Fruit fly (Drosophila melanogaster) whole organism, pupa: Measurements from ENCODE around the gene CG46313.
A peak's percentile ranks its signal among the peaks of the same experiment; 100 is the strongest.

ENCODE experiments used
- CG14655 ChIP-seq: fragments of 200-800 bp; sonication (Bioruptor generic); optimal IDR thresholded peaks from 3 replicates; lab custom pipeline; 2017; ENCODE audit warnings: mild to moderate bottlenecking, missing biosample characterization, missing genetic modification reagents, missing genetic modification characterization
- CG9948 ChIP-seq: fragments of 200-800 bp; sonication (Bioruptor generic); optimal IDR thresholded peaks from 2 replicates; lab custom pipeline; 2018; ENCODE audit warnings: missing biosample characterization, mild to moderate bottlenecking, missing genetic modification characterization, moderate library complexity
- EcR ChIP-seq: fragments of 200-800 bp; sonication (Bioruptor generic); optimal IDR thresholded peaks from 3 replicates; lab custom pipeline; 2019; ENCODE audit warnings: missing biosample characterization, missing genetic modification characterization, mild to moderate bottlenecking, moderate library complexity, missing genetic modification reagents
- Pif1B ChIP-seq: fragments of 200-800 bp; sonication (Bioruptor generic); optimal IDR thresholded peaks from 3 replicates; lab custom pipeline; 2016; ENCODE audit warnings: missing biosample characterization, missing genetic modification characterization
- gl ChIP-seq: fragments of 200-800 bp; sonication (Bioruptor generic); optimal IDR thresholded peaks from 2 replicates; lab custom pipeline; 2018; ENCODE audit warnings: missing biosample characterization, mild to moderate bottlenecking, missing genetic modification characterization
- rn ChIP-seq: fragments of 200-800 bp; sonication (Bioruptor generic); IDR thresholded peaks from 2 replicates; pipeline ENCODE4 v1.3.6; 2022; ENCODE audit warnings: missing biosample characterization, missing genetic modification characterization

DNA sequence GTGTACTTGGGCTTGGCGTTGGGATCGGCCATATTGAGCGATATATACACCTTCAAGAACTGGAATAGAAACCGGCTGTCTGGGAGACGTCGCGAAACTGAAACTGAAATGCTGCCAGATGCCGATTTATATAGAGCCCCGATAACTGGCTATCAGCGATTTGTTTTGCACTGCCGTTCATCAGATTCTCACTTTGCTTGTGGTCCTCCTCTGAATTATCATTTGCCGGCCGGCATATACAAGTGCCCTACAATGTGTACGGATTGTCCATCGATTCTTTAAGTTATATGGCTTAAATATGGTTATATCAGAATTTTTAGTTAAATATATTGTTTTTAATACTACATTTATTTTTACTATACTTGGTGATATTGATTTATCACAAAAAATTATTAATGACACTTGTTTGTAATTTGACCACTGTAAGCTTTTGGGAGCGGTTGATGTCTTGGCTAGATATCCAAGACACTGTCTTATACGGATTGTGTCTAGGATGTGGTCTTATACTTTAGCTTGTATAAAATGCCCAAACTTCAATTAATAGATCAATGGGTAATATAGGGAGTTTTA lies 10.2 kb downstream of the CG46313 start, which contains the start of gene CG31075:
- peak; percentile 86 for TF ChIP-seq CG14655 (GFP tag; lab: Kevin White, UChicago)
- peak; percentile 77 for TF ChIP-seq rn (GFP tag; lab: Robert Waterston, UW)
- TF ChIP-seq EcR (GFP tag; lab: Kevin White, UChicago), result peak; percentile 60
- peak; percentile 73 for TF ChIP-seq gl (tag; lab: Kevin White, UChicago)
- peak; percentile 87 for TF ChIP-seq CG9948 (tag; lab: Kevin White, UChicago)
- peak; percentile 90 for TF ChIP-seq Pif1B (GFP tag; lab: Kevin White, UChicago)
